Worm (Caenorhabditis elegans) whole organism, midembryonic: ENCODE data around the gene R151.1.

Source experiments
- T22C8.4 ChIP-seq: fragments of 200-800 bp; sonication (Bioruptor generic); IDR thresholded peaks from 2 replicates; pipeline ENCODE4 v1.3.6; 2022; ENCODE audit warnings: missing genetic modification characterization, missing compliant biosample characterization
- cog-1 ChIP-seq: sonication (generic microtip); optimal IDR thresholded peaks from 2 replicates; lab custom pipeline; 2016; ENCODE audit warnings: missing genetic modification characterization, missing compliant biosample characterization
- flt-1 ChIP-seq: fragments of 200-800 bp; sonication (Bioruptor generic); IDR thresholded peaks from 2 replicates; pipeline ENCODE4 v1.3.6; 2022; ENCODE audit warnings: missing genetic modification characterization, missing compliant biosample characterization
- klf-2 ChIP-seq: fragments of 200-800 bp; sonication (Bioruptor generic); conservative IDR thresholded peaks from 2 replicates; pipeline ENCODE4 v1.3.6; 2022; ENCODE audit warnings: missing genetic modification reagents, missing genetic modification characterization, missing compliant biosample characterization
- med-1 ChIP-seq: sonication (generic microtip); optimal IDR thresholded peaks from 2 replicates; lab custom pipeline; 2017; ENCODE audit warnings: missing genetic modification characterization, mild to moderate bottlenecking, missing compliant biosample characterization, antibody characterized with exemption, missing genetic modification reagents; ENCODE audit not compliant: insufficient read depth
- ref-1 ChIP-seq: fragments of 200-800 bp; sonication (Bioruptor generic); conservative IDR thresholded peaks from 2 replicates; pipeline ENCODE4 v1.3.6; 2022; ENCODE audit warnings: missing genetic modification reagents, missing genetic modification characterization, missing compliant biosample characterization
- tab-1 ChIP-seq: fragments of 200-800 bp; sonication (Bioruptor generic); IDR thresholded peaks from 2 replicates; pipeline ENCODE4 v1.3.6; 2022; ENCODE audit warnings: missing genetic modification characterization, missing compliant biosample characterization
- ztf-23 ChIP-seq: fragments of 200-800 bp; sonication (Bioruptor generic); IDR thresholded peaks from 2 replicates; pipeline ENCODE4 v1.3.6; 2022; ENCODE audit warnings: missing genetic modification reagents, missing genetic modification characterization, missing compliant biosample characterization
- ztf-29 ChIP-seq: fragments of 200-800 bp; sonication (Bioruptor generic); IDR thresholded peaks from 2 replicates; pipeline ENCODE4 v1.3.6; 2022; ENCODE audit warnings: missing genetic modification reagents, missing genetic modification characterization, missing compliant biosample characterization

DNA sequence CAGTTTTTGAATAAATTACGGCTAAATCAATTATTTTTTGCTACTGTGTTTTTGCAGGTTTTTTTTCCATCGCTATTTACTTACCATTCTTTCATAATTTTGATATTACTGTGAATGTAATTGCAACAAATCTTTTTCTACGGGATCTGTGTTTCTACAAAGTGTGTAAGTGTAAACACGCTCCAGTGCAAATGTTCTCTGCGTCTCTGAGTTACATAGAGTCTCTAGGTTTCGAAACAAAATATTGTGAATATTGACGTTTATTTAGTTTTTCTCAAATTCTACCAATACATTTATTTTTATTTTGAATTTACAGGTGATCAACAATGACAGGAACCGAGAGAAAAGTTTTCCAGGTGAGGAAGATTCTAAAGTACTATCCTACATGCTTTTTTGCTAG lies 32.3 kb upstream of the R151.1 start, which contains the start of gene yju-2:
- no peak for TF ChIP-seq ztf-23 (GFP tag; lab: Robert Waterston, UW)
- no peak for TF ChIP-seq klf-2 (GFP tag; lab: Robert Waterston, UW)
- TF ChIP-seq ztf-29 (GFP tag; lab: Robert Waterston, UW): no peak
- TF ChIP-seq ref-1 (GFP tag; lab: Robert Waterston, UW): no peak
- no peak for TF ChIP-seq T22C8.4 (GFP tag; lab: Robert Waterston, UW)
- TF ChIP-seq cog-1: no peak
- TF ChIP-seq flt-1 (GFP tag; lab: Robert Waterston, UW): no peak
- TF ChIP-seq tab-1 (GFP tag; lab: Robert Waterston, UW): no peak
- no peak for TF ChIP-seq med-1 (GFP tag; lab: Kevin White, UChicago)
